Worm (Caenorhabditis elegans) whole organism, midembryonic: ENCODE data around the gene T07F8.4.

Experiments
- T22C8.4 ChIP-seq: fragments of 200-800 bp; sonication (Bioruptor generic); IDR thresholded peaks from 2 replicates; pipeline ENCODE4 v1.3.6; 2022; ENCODE audit warnings: missing genetic modification characterization, missing compliant biosample characterization
- cog-1 ChIP-seq: sonication (generic microtip); optimal IDR thresholded peaks from 2 replicates; lab custom pipeline; 2016; ENCODE audit warnings: missing genetic modification characterization, missing compliant biosample characterization
- flt-1 ChIP-seq: fragments of 200-800 bp; sonication (Bioruptor generic); IDR thresholded peaks from 2 replicates; pipeline ENCODE4 v1.3.6; 2022; ENCODE audit warnings: missing genetic modification characterization, missing compliant biosample characterization
- klf-2 ChIP-seq: fragments of 200-800 bp; sonication (Bioruptor generic); conservative IDR thresholded peaks from 2 replicates; pipeline ENCODE4 v1.3.6; 2022; ENCODE audit warnings: missing genetic modification reagents, missing genetic modification characterization, missing compliant biosample characterization
- med-1 ChIP-seq: sonication (generic microtip); optimal IDR thresholded peaks from 2 replicates; lab custom pipeline; 2017; ENCODE audit warnings: missing genetic modification characterization, mild to moderate bottlenecking, missing compliant biosample characterization, antibody characterized with exemption, missing genetic modification reagents; ENCODE audit not compliant: insufficient read depth
- ref-1 ChIP-seq: fragments of 200-800 bp; sonication (Bioruptor generic); conservative IDR thresholded peaks from 2 replicates; pipeline ENCODE4 v1.3.6; 2022; ENCODE audit warnings: missing genetic modification reagents, missing genetic modification characterization, missing compliant biosample characterization
- tab-1 ChIP-seq: fragments of 200-800 bp; sonication (Bioruptor generic); IDR thresholded peaks from 2 replicates; pipeline ENCODE4 v1.3.6; 2022; ENCODE audit warnings: missing genetic modification characterization, missing compliant biosample characterization
- ztf-23 ChIP-seq: fragments of 200-800 bp; sonication (Bioruptor generic); IDR thresholded peaks from 2 replicates; pipeline ENCODE4 v1.3.6; 2022; ENCODE audit warnings: missing genetic modification reagents, missing genetic modification characterization, missing compliant biosample characterization
- ztf-29 ChIP-seq: fragments of 200-800 bp; sonication (Bioruptor generic); IDR thresholded peaks from 2 replicates; pipeline ENCODE4 v1.3.6; 2022; ENCODE audit warnings: missing genetic modification reagents, missing genetic modification characterization, missing compliant biosample characterization

ce11 chrII:7168712-7169111 is 36.9 kb upstream of the T07F8.4 start, which contains the start of gene col-36:
- no peak for TF ChIP-seq klf-2 (GFP tag; lab: Robert Waterston, UW)
- TF ChIP-seq cog-1 (tag; lab: Kevin White, UChicago): no peak
- TF ChIP-seq med-1 (GFP tag; lab: Kevin White, UChicago): no peak
- TF ChIP-seq flt-1 (GFP tag; lab: Robert Waterston, UW): no peak
- TF ChIP-seq tab-1 (GFP tag; lab: Robert Waterston, UW): no peak
- TF ChIP-seq ref-1 (GFP tag; lab: Robert Waterston, UW): no peak
- TF ChIP-seq ztf-23 (GFP tag; lab: Robert Waterston, UW): no peak
- TF ChIP-seq ztf-29 (GFP tag; lab: Robert Waterston, UW): no peak
- TF ChIP-seq T22C8.4: no peak
